Worm (Caenorhabditis elegans): ENCODE results near the gene T18D3.1.

T18D3.1 gene

DNA sequence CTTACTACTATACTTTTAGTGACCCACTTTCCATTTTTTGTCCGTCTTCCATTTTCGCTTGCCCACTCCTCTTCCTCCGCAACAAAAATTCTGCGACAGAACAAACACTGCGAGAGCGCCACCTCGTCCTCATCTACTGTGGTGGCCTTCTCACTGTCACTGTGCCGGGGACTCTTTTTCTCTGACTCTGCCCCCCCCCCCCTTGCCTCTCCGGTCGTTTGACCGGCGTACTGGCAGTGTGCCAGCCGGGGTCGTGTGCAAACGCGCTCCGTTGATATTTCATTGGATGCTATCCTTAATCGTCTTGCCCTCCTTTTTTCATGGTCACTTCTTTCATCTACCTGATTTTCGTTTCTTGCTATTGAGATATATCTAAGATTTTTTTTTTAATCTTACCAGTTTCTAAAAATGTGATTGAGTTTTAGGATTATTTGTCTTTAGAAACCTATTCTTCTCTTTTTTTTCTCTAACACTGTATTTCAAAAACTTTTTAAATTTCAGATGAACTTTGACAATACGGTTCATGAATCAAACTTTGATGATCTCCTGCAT is 26.0 kb downstream of the T18D3.1 start, which contains the start of gene atf-6 (continued):
- TF ChIP-seq hlh-13 (GFP tag; optimal IDR thresholded peaks at IDR 0.05), result no peak
- TF ChIP-seq Y22D7AL.16 (tag; optimal IDR thresholded peaks at IDR 0.05), result no peak
- TF ChIP-seq fax-1 (tag; optimal IDR thresholded peaks at IDR 0.05), result no peak
- peak; percentile 10 for TF ChIP-seq lim-6 (tag; optimal IDR thresholded peaks at IDR 0.05)
- peak; percentile 45 for TF ChIP-seq hlh-6 (tag; optimal IDR thresholded peaks at IDR 0.05)
- TF ChIP-seq madf-2 (tag; optimal IDR thresholded peaks at IDR 0.05), result peak; percentile 16
- no peak for TF ChIP-seq mec-3 (tag; optimal IDR thresholded peaks at IDR 0.05; ENCODE audit: borderline replicate concordance)
- TF ChIP-seq ceh-19 (GFP tag; optimal IDR thresholded peaks at IDR 0.05), result peak; percentile 69
- peak; percentile 17 for TF ChIP-seq tbx-7 (tag; optimal IDR thresholded peaks at IDR 0.05)
- TF ChIP-seq ttx-3 (tag; optimal IDR thresholded peaks at IDR 0.05), result no peak
- no peak for TF ChIP-seq dmd-4 (tag; optimal IDR thresholded peaks at IDR 0.05; ENCODE audit: borderline replicate concordance)
- TF ChIP-seq ceh-34 (tag; optimal IDR thresholded peaks at IDR 0.05), result peak; percentile 91
- TF ChIP-seq ceh-2 (tag; optimal IDR thresholded peaks at IDR 0.05), result peak; percentile 72
- TF ChIP-seq pat-9 (tag; optimal IDR thresholded peaks at IDR 0.05), result no peak
- peak; percentile 1 for TF ChIP-seq lin-11 (tag; optimal IDR thresholded peaks at IDR 0.05)
- TF ChIP-seq fkh-10 (GFP tag; optimal IDR thresholded peaks at IDR 0.05), result no peak
- TF ChIP-seq nhr-11 (tag; optimal IDR thresholded peaks at IDR 0.05), result no peak
- TF ChIP-seq C08G9.2 (tag; optimal IDR thresholded peaks at IDR 0.05), result peak; percentile 29
- peak; percentile 34 for TF ChIP-seq eyg-1 (tag; optimal IDR thresholded peaks at IDR 0.05)
- TF ChIP-seq hlh-30 (tag; optimal IDR thresholded peaks at IDR 0.05; ENCODE audit: insufficient read depth), result peak; percentile 44

ce11 chrX:12484078-12484477 is 29.5 kb downstream of the T18D3.1 start:
- TF ChIP-seq rnt-1 (tag; optimal IDR thresholded peaks at IDR 0.05), result no peak
- TF ChIP-seq unc-3 (GFP tag; conservative IDR thresholded peaks at IDR 0.05), result no peak
- TF ChIP-seq unc-3 (tag; optimal IDR thresholded peaks at IDR 0.05), result no peak
- TF ChIP-seq ceh-2 (tag; optimal IDR thresholded peaks at IDR 0.05), result no peak
- no peak for TF ChIP-seq pqm-1 (tag; optimal IDR thresholded peaks at IDR 0.05)

ce11 chrX:12484749-12485148 is 30.2 kb downstream of the T18D3.1 start, which contains the start of gene tbc-13:
Gene tbc-13 (plus strand): TSS chrX:12485049.
- TF ChIP-seq ceh-6 (GFP tag; optimal IDR thresholded peaks at IDR 0.05), result no peak
- no peak for TF ChIP-seq ets-4 (tag; optimal IDR thresholded peaks at IDR 0.05)
- TF ChIP-seq ceh-48 (tag; optimal IDR thresholded peaks at IDR 0.05), result no peak
- no peak for TF ChIP-seq sox-2 (GFP tag; IDR thresholded peaks at IDR 0.05)
- no peak for TF ChIP-seq C08G9.2 (tag; optimal IDR thresholded peaks at IDR 0.05)

ce11 chrX:12491138-12491537 is 36.6 kb downstream of the T18D3.1 start:
- TF ChIP-seq hlh-30 (tag; optimal IDR thresholded peaks at IDR 0.05; ENCODE audit: insufficient read depth), result no peak
- no peak for TF ChIP-seq dmd-4 (tag; optimal IDR thresholded peaks at IDR 0.05; ENCODE audit: borderline replicate concordance)
- no peak for TF ChIP-seq hlh-6 (tag; optimal IDR thresholded peaks at IDR 0.05)
- no peak for TF ChIP-seq ref-2 (tag; optimal IDR thresholded peaks at IDR 0.05)
- TF ChIP-seq ceh-14 (tag; optimal IDR thresholded peaks at IDR 0.05), result no peak
- no peak for TF ChIP-seq ceh-24 (tag; optimal IDR thresholded peaks at IDR 0.05)
- TF ChIP-seq sox-2 (GFP tag; IDR thresholded peaks at IDR 0.05), result no peak
- no peak for TF ChIP-seq dve-1 (tag; optimal IDR thresholded peaks at IDR 0.05)
- no peak for TF ChIP-seq hlh-13 (GFP tag; optimal IDR thresholded peaks at IDR 0.05)
- TF ChIP-seq unc-86 (tag; optimal IDR thresholded peaks at IDR 0.05), result no peak
- TF ChIP-seq ceh-34 (tag; optimal IDR thresholded peaks at IDR 0.05), result no peak
- TF ChIP-seq F13H6.1 (tag; optimal IDR thresholded peaks at IDR 0.05), result no peak
- TF ChIP-seq gmeb-2 (tag; optimal IDR thresholded peaks at IDR 0.05), result no peak
- TF ChIP-seq ama-1 (optimal IDR thresholded peaks at IDR 0.05), result no peak
- TF ChIP-seq pha-4 (tag; optimal IDR thresholded peaks at IDR 0.05), result no peak
- no peak for TF ChIP-seq che-1 (tag; optimal IDR thresholded peaks at IDR 0.05)
- TF ChIP-seq pros-1 (tag; optimal IDR thresholded peaks at IDR 0.05), result no peak
- no peak for TF ChIP-seq tbx-7 (tag; optimal IDR thresholded peaks at IDR 0.05)
- no peak for TF ChIP-seq pat-9 (tag; optimal IDR thresholded peaks at IDR 0.05)

Data from whole organism, late embryonic.